Fruit fly (Drosophila melanogaster) whole organism, embryonic: ENCODE data around the gene CG4972.

ENCODE experiments used
- B-H2 ChIP-seq: fragments of 200-800 bp; sonication (Bioruptor generic); optimal IDR thresholded peaks from 2 replicates; lab custom pipeline; 2018; ENCODE audit warnings: missing biosample characterization, mild to moderate bottlenecking, missing genetic modification characterization
- C15 ChIP-seq: fragments of 200-800 bp; sonication (Bioruptor generic); IDR thresholded peaks from 3 replicates; pipeline ENCODE4 v1.3.6; 2022; ENCODE audit warnings: missing biosample characterization, missing genetic modification characterization
- CG10565 ChIP-seq: fragments of 200-800 bp; sonication (Bioruptor generic); optimal IDR thresholded peaks from 3 replicates; lab custom pipeline; 2016; ENCODE audit warnings: missing biosample characterization, mild to moderate bottlenecking, missing genetic modification characterization
- CG11456 ChIP-seq: fragments of 200-800 bp; sonication (Bioruptor generic); IDR thresholded peaks from 3 replicates; pipeline ENCODE4 v1.3.6; 2022; ENCODE audit warnings: missing biosample characterization, missing genetic modification characterization
- CG13624 ChIP-seq: fragments of 200-800 bp; sonication (Bioruptor generic); optimal IDR thresholded peaks from 2 replicates; lab custom pipeline; 2016; ENCODE audit warnings: missing biosample characterization, missing genetic modification characterization
- CG14014 ChIP-seq: fragments of 200-800 bp; sonication (Bioruptor generic); IDR thresholded peaks from 2 replicates; pipeline ENCODE4 v1.3.6; 2022; ENCODE audit warnings: missing biosample characterization, missing genetic modification characterization
- CG14050 ChIP-seq: fragments of 200-800 bp; sonication (Bioruptor generic); IDR thresholded peaks from 3 replicates; pipeline ENCODE4 v1.3.6; 2022; ENCODE audit warnings: missing biosample characterization, missing genetic modification characterization
- CG15011 ChIP-seq: fragments of 200-800 bp; sonication (Bioruptor generic); optimal IDR thresholded peaks from 3 replicates; lab custom pipeline; 2018; ENCODE audit warnings: missing biosample characterization, mild to moderate bottlenecking, missing genetic modification characterization
- CG1602 ChIP-seq: fragments of 200-800 bp; sonication (Bioruptor generic); optimal IDR thresholded peaks from 3 replicates; lab custom pipeline; 2016; ENCODE audit warnings: missing biosample characterization, missing genetic modification characterization
- CG1603 ChIP-seq: fragments of 200-800 bp; sonication (Bioruptor generic); optimal IDR thresholded peaks from 2 replicates; lab custom pipeline; 2019; ENCODE audit warnings: missing biosample characterization, mild to moderate bottlenecking, missing genetic modification characterization, moderate library complexity
- CG17359 ChIP-seq: fragments of 200-800 bp; sonication (Bioruptor generic); optimal IDR thresholded peaks from 3 replicates; lab custom pipeline; 2018; ENCODE audit warnings: missing biosample characterization, mild to moderate bottlenecking, missing genetic modification characterization, moderate library complexity
- CG3726 ChIP-seq: fragments of 200-800 bp; sonication (Bioruptor generic); IDR thresholded peaks from 3 replicates; pipeline ENCODE4, ENCODE4 v1.3.6; 2022; ENCODE audit warnings: missing biosample characterization, missing genetic modification characterization
- CG4360 ChIP-seq: fragments of 200-800 bp; sonication (Bioruptor generic); IDR thresholded peaks from 2 replicates; pipeline ENCODE4 v1.3.6; 2022; ENCODE audit warnings: missing biosample characterization, missing genetic modification characterization
- CG4424 ChIP-seq: fragments of 200-800 bp; sonication (Bioruptor generic); optimal IDR thresholded peaks from 3 replicates; lab custom pipeline; 2016; ENCODE audit warnings: missing biosample characterization, missing genetic modification characterization
- CG6854 ChIP-seq: fragments of 200-800 bp; sonication (Bioruptor generic); optimal IDR thresholded peaks from 3 replicates; lab custom pipeline; 2017; ENCODE audit warnings: missing biosample characterization, mild to moderate bottlenecking, missing genetic modification characterization
- CG7928 ChIP-seq: fragments of 200-800 bp; sonication (Bioruptor generic); optimal IDR thresholded peaks from 2 replicates; lab custom pipeline; 2017; ENCODE audit warnings: missing biosample characterization, mild to moderate bottlenecking, missing genetic modification characterization
- CG8281 ChIP-seq: fragments of 200-800 bp; sonication (Bioruptor generic); optimal IDR thresholded peaks from 2 replicates; lab custom pipeline; 2018; ENCODE audit warnings: missing biosample characterization, mild to moderate bottlenecking, missing genetic modification characterization, moderate library complexity
- CG8359 ChIP-seq: fragments of 200-800 bp; sonication (Bioruptor generic); optimal IDR thresholded peaks from 2 replicates; lab custom pipeline; 2017; ENCODE audit warnings: missing biosample characterization, mild to moderate bottlenecking, missing genetic modification characterization, borderline replicate concordance
- D ChIP-seq, 2 experiments: fragments of 200-800 bp in 1 of 2; fragments of >200 bp in 1 of 2; sonication (Bioruptor generic) in 1 of 2; optimal IDR thresholded peaks; 2 replicates in 1 of 2; 3 replicates in 1 of 2; lab custom pipeline; 2017; ENCODE audit warnings: mild to moderate bottlenecking in 1 of 2, missing biosample characterization in 1 of 2, missing genetic modification characterization in 1 of 2, missing genetic modification reagents in 1 of 2
- Dad ChIP-seq: fragments of 200-800 bp; sonication (Bioruptor generic); optimal IDR thresholded peaks from 3 replicates; lab custom pipeline; 2016; ENCODE audit warnings: missing biosample characterization, missing genetic modification characterization
- Dp ChIP-seq: fragments of 200-800 bp; sonication (Bioruptor generic); optimal IDR thresholded peaks from 2 replicates; lab custom pipeline; 2018; ENCODE audit warnings: missing biosample characterization, mild to moderate bottlenecking, missing genetic modification characterization, moderate library complexity
- Dref ChIP-seq: fragments of 200-800 bp; sonication (Bioruptor generic); IDR thresholded peaks from 2 replicates; pipeline ENCODE4 v1.3.6; 2022; ENCODE audit warnings: missing biosample characterization, missing genetic modification characterization
- HmgD ChIP-seq: fragments of 200-800 bp; sonication (Bioruptor generic); optimal IDR thresholded peaks from 3 replicates; lab custom pipeline; 2016; ENCODE audit warnings: missing biosample characterization, missing genetic modification characterization
- Hr39 ChIP-seq: fragments of >200 bp; optimal IDR thresholded peaks from 2 replicates; lab custom pipeline; 2017
- Lhr ChIP-seq: fragments of 200-800 bp; sonication (Bioruptor generic); optimal IDR thresholded peaks from 3 replicates; lab custom pipeline; 2017; ENCODE audit warnings: mild to moderate bottlenecking, missing biosample characterization, missing genetic modification reagents, missing genetic modification characterization
- Oli ChIP-seq: fragments of 200-800 bp; sonication (Bioruptor generic); optimal IDR thresholded peaks from 2 replicates; lab custom pipeline; 2018; ENCODE audit warnings: missing biosample characterization, mild to moderate bottlenecking, missing genetic modification characterization, moderate library complexity
- Rfx ChIP-seq: fragments of 200-800 bp; sonication (Bioruptor generic); IDR thresholded peaks from 2 replicates; pipeline ENCODE4 v1.3.6; 2022; ENCODE audit warnings: missing biosample characterization, missing genetic modification characterization
- Sry-δ ChIP-seq: fragments of 200-800 bp; sonication (Bioruptor generic); optimal IDR thresholded peaks from 2 replicates; lab custom pipeline; 2016; ENCODE audit warnings: missing biosample characterization, missing genetic modification characterization
- Taf1 ChIP-seq: fragments of 200-800 bp; sonication (Bioruptor generic); IDR thresholded peaks from 2 replicates; pipeline ENCODE4 v1.3.6; 2022; ENCODE audit warnings: missing biosample characterization, missing genetic modification characterization
- YL-1 ChIP-seq: fragments of 200-800 bp; sonication (Bioruptor generic); optimal IDR thresholded peaks from 3 replicates; lab custom pipeline; 2017; ENCODE audit warnings: missing biosample characterization, mild to moderate bottlenecking, missing genetic modification characterization
- al ChIP-seq: fragments of 200-800 bp; sonication (Bioruptor generic); IDR thresholded peaks from 2 replicates; pipeline ENCODE4 v1.3.6; 2022; ENCODE audit warnings: missing biosample characterization, missing genetic modification characterization
- caup ChIP-seq: fragments of 200-800 bp; sonication (Bioruptor generic); optimal IDR thresholded peaks from 3 replicates; lab custom pipeline; 2017; ENCODE audit warnings: missing biosample characterization, mild to moderate bottlenecking, missing genetic modification characterization, moderate library complexity; ENCODE audit not compliant: severe bottlenecking
- crol ChIP-seq: fragments of 200-800 bp; sonication (Bioruptor generic); IDR thresholded peaks from 2 replicates; pipeline ENCODE4 v1.3.6; 2022; ENCODE audit warnings: missing biosample characterization, missing genetic modification characterization
- dysf ChIP-seq: fragments of 200-800 bp; sonication (Bioruptor generic); IDR thresholded peaks from 3 replicates; pipeline ENCODE4 v1.3.6; 2022; ENCODE audit warnings: missing biosample characterization, missing genetic modification characterization
- fd3F ChIP-seq: fragments of 200-800 bp; sonication (Bioruptor generic); optimal IDR thresholded peaks from 2 replicates; lab custom pipeline; 2018; ENCODE audit warnings: missing biosample characterization, mild to moderate bottlenecking, missing genetic modification characterization, moderate library complexity
- hkb ChIP-seq, 2 experiments: fragments of 200-800 bp in 1 of 2; fragments of >200 bp in 1 of 2; sonication (Bioruptor generic) in 1 of 2; IDR thresholded peaks in 1 of 2; optimal IDR thresholded peaks in 1 of 2; 2 replicates each; pipeline versions ENCODE4 v1.3.6 to Lab custom; 2017 to 2022; ENCODE audit warnings: missing biosample characterization in 1 of 2, missing genetic modification characterization in 1 of 2
- knrl ChIP-seq: fragments of 200-800 bp; sonication (Bioruptor generic); IDR thresholded peaks from 3 replicates; pipeline ENCODE4 v1.3.6; 2022; ENCODE audit warnings: missing biosample characterization, missing genetic modification characterization; ENCODE audit not compliant: partially characterized antibody
- nau ChIP-seq: fragments of 200-800 bp; sonication (Bioruptor generic); optimal IDR thresholded peaks from 3 replicates; lab custom pipeline; 2017; ENCODE audit warnings: missing biosample characterization, mild to moderate bottlenecking, missing genetic modification characterization, missing genetic modification reagents
- nom ChIP-seq: fragments of 200-800 bp; sonication (Bioruptor generic); optimal IDR thresholded peaks from 2 replicates; lab custom pipeline; 2017; ENCODE audit warnings: missing biosample characterization, missing genetic modification characterization, mild to moderate bottlenecking, moderate library complexity, missing genetic modification reagents
- pros ChIP-seq: fragments of 200-800 bp; sonication (Bioruptor generic); optimal IDR thresholded peaks from 3 replicates; lab custom pipeline; 2019; ENCODE audit warnings: missing biosample characterization, mild to moderate bottlenecking, missing genetic modification characterization, moderate library complexity
- rib ChIP-seq: fragments of 200-800 bp; sonication (Bioruptor generic); IDR thresholded peaks from 2 replicates; pipeline ENCODE4 v1.3.6; 2022; ENCODE audit warnings: missing biosample characterization, missing genetic modification characterization
- shn ChIP-seq: fragments of 200-800 bp; sonication (Bioruptor generic); optimal IDR thresholded peaks from 3 replicates; lab custom pipeline; 2016; ENCODE audit warnings: missing biosample characterization, missing genetic modification characterization
- sisA ChIP-seq: fragments of 200-800 bp; sonication (Bioruptor generic); IDR thresholded peaks from 2 replicates; pipeline ENCODE4 v1.3.6; 2022; ENCODE audit warnings: missing biosample characterization, missing genetic modification characterization
- stwl ChIP-seq: fragments of 200-800 bp; sonication (Bioruptor generic); optimal IDR thresholded peaks from 3 replicates; lab custom pipeline; 2018; ENCODE audit warnings: missing biosample characterization, mild to moderate bottlenecking, missing genetic modification characterization, moderate library complexity
- ttk ChIP-seq: fragments of 200-800 bp; sonication (Bioruptor generic); IDR thresholded peaks from 2 replicates; pipeline ENCODE4 v2.1.2; 2022; ENCODE audit warnings: missing biosample characterization, missing genetic modification characterization
- usp ChIP-seq: fragments of >200 bp; optimal IDR thresholded peaks from 2 replicates; lab custom pipeline; 2017; ENCODE audit warnings: missing biosample characterization, missing genetic modification characterization
- vfl ChIP-seq: fragments of 200-800 bp; sonication (Bioruptor generic); optimal IDR thresholded peaks from 2 replicates; lab custom pipeline; 2016; ENCODE audit warnings: missing biosample characterization, missing genetic modification characterization
- wor ChIP-seq: fragments of 200-800 bp; sonication (Bioruptor generic); IDR thresholded peaks from 2 replicates; pipeline ENCODE4 v1.3.6; 2022; ENCODE audit warnings: missing biosample characterization, missing genetic modification characterization

CG4972 gene

DNA sequence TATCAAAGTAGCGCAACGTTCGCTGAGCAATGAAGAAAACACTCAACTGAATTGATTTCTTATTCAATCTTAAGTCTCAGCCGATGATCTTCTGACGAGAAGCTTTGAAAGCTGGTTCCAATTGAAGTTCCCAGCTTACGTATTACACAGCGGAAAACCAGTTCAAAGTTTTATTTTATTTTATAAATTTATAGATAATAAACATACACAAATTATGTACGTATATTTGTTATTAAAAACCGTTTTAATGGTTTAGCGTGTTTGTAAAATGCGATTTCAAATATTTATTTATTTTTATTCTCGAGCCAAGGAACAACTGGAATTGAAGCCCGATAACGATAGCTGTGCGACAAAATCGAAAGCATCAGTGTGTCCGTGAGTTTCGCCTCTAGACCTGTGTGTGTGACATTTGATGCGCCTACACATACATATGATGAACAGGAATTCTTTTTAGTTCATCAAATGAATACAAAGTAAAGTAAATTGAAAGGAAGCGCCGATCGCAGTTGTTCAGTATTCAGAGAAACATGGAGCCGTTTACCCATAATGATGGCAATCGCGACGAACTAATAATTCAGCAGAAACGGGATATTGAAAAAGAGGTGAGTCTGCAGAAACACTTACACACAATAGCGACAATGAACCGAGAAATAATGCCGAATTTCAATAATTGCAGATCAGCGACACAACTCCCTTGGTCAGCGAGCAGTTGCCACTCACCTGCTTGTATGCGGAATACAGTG is 7.9 kb upstream of the CG4972 start, which contains the start of the genes CG5390 and CG4968 (continued):
- TF ChIP-seq Rfx: peak; percentile 72
- TF ChIP-seq Sry-δ (GFP tag; lab: Kevin White, UChicago): peak; percentile 76
- 0 out of 2 replicates have a peak, but pooled peaks have one; percentile 14 for TF ChIP-seq Taf1 (GFP tag; lab: Robert Waterston, UW)
- peak; percentile 53 for TF ChIP-seq Oli (tag; lab: Kevin White, UChicago)
- peak; percentile 35; the same call in 2 of the 3 replicates for TF ChIP-seq knrl (GFP tag; lab: Robert Waterston, UW)
- no peak for TF ChIP-seq usp
- TF ChIP-seq D (optimal IDR thresholded peaks at IDR 0.05; lab: Kevin White, UChicago): no peak
- TF ChIP-seq D (GFP tag; optimal IDR thresholded peaks at IDR 0.05; lab: Kevin White, UChicago): peak; percentile 64
- peak; percentile 86 for TF ChIP-seq Dref (GFP tag; lab: Robert Waterston, UW)
- no peak for TF ChIP-seq wor (GFP tag; lab: Robert Waterston, UW)
- TF ChIP-seq pros (GFP tag; lab: Kevin White, UChicago): peak; percentile 61
- no peak for TF ChIP-seq CG3726 (GFP tag; lab: Robert Waterston, UW)
- TF ChIP-seq nau (GFP tag; lab: Kevin White, UChicago): peak; percentile 33
- TF ChIP-seq YL-1: peak; percentile 85
- peak; percentile 8 for TF ChIP-seq Dad (GFP tag; lab: Kevin White, UChicago)
- peak; percentile 32; the same call in 1 of the 2 replicates for TF ChIP-seq ttk (GFP tag; lab: Robert Waterston, UW)
- peak; percentile 61 for TF ChIP-seq caup (GFP tag; lab: Kevin White, UChicago)
- TF ChIP-seq nom (GFP tag; lab: Kevin White, UChicago): peak; percentile 54
- TF ChIP-seq CG6854 (GFP tag; lab: Kevin White, UChicago): no peak
- TF ChIP-seq shn (GFP tag; lab: Kevin White, UChicago): no peak
- peak; percentile 63 for TF ChIP-seq Lhr
- peak; percentile 57 for TF ChIP-seq CG4424 (GFP tag; lab: Kevin White, UChicago)
- peak; percentile 8 for TF ChIP-seq CG1602 (GFP tag; lab: Kevin White, UChicago)
- TF ChIP-seq Dp (GFP tag; lab: Kevin White, UChicago): peak; percentile 58
- peak; percentile 87 for TF ChIP-seq stwl (tag; lab: Kevin White, UChicago)
- peak; percentile 16; the same call in 1 of the 3 replicates for TF ChIP-seq CG11456 (GFP tag; lab: Robert Waterston, UW)
- peak; percentile 71 for TF ChIP-seq B-H2 (GFP tag; lab: Kevin White, UChicago)
- TF ChIP-seq CG13624 (GFP tag; lab: Kevin White, UChicago): peak; percentile 43
- peak; percentile 20; the same call in 1 of the 2 replicates for TF ChIP-seq rib
- TF ChIP-seq CG15011 (GFP tag; lab: Kevin White, UChicago): peak; percentile 30
- TF ChIP-seq C15: no peak
- TF ChIP-seq CG17359 (tag; lab: Kevin White, UChicago): peak; percentile 72
- no peak for TF ChIP-seq HmgD (GFP tag; lab: Kevin White, UChicago)
- no peak for TF ChIP-seq CG10565 (GFP tag; lab: Kevin White, UChicago)
- no peak for TF ChIP-seq CG8359 (GFP tag; lab: Kevin White, UChicago)
- TF ChIP-seq sisA: no peak
- no peak for TF ChIP-seq CG4360
- peak; percentile 30; the same call in 1 of the 3 replicates for TF ChIP-seq CG14050
- peak; percentile 45 for TF ChIP-seq CG7928 (GFP tag; lab: Kevin White, UChicago)
- no peak for TF ChIP-seq hkb (optimal IDR thresholded peaks at IDR 0.05; lab: Kevin White, UChicago)
- peak; percentile 65 for TF ChIP-seq hkb (GFP tag; IDR thresholded peaks at IDR 0.05; lab: Robert Waterston, UW)
- peak; percentile 30 for TF ChIP-seq vfl (GFP tag; lab: Kevin White, UChicago)
- TF ChIP-seq al: peak; percentile 55
- TF ChIP-seq Hr39 (lab: Kevin White, UChicago): no peak
- TF ChIP-seq fd3F (GFP tag; lab: Kevin White, UChicago): peak; percentile 62
- peak; percentile 73; the same call in 1 of the 2 replicates for TF ChIP-seq CG14014 (GFP tag; lab: Robert Waterston, UW)
- TF ChIP-seq CG8281: peak; percentile 17
- no peak for TF ChIP-seq crol
- TF ChIP-seq dysf (GFP tag; lab: Robert Waterston, UW): peak; percentile 55; the same call in 1 of the 3 replicates
- TF ChIP-seq CG1603 (tag; lab: Kevin White, UChicago): peak; percentile 71
